Fruit fly (Drosophila melanogaster): ENCODE data around the gene CG9018.

- no peak for TF ChIP-seq CG32121 (GFP tag; IDR thresholded peaks at IDR 0.05)
- no peak for TF ChIP-seq EcR (GFP tag; optimal IDR thresholded peaks at IDR 0.05)
- no peak for TF ChIP-seq CG15710 (tag; optimal IDR thresholded peaks at IDR 0.05)
- no peak for TF ChIP-seq Pif1A (GFP tag; optimal IDR thresholded peaks at IDR 0.05)
- no peak for TF ChIP-seq Snoo (tag; optimal IDR thresholded peaks at IDR 0.05)
- TF ChIP-seq D1 (tag; optimal IDR thresholded peaks at IDR 0.05), result no peak
Measured at dm6 chr3L:2248335-2248734, 11.5 kb upstream of the CG9018 start, which contains the start of gene CG32305.
